Worm (Caenorhabditis elegans) whole organism, late embryonic: ENCODE results near the gene Y75B8A.25.

Source experiments
- C08G9.2 ChIP-seq: sonication (generic microtip); optimal IDR thresholded peaks from 2 replicates; lab custom pipeline; 2016; ENCODE audit warnings: mild to moderate bottlenecking, missing genetic modification characterization, moderate library complexity, missing compliant biosample characterization
- C38D4.7 ChIP-seq: fragments of 200-800 bp; sonication (Bioruptor generic); optimal IDR thresholded peaks from 2 replicates; lab custom pipeline; 2018; ENCODE audit warnings: mild to moderate bottlenecking, missing genetic modification characterization, moderate library complexity, missing compliant biosample characterization
- F13H6.1 ChIP-seq: sonication (generic microtip); optimal IDR thresholded peaks from 2 replicates; lab custom pipeline; 2016; ENCODE audit warnings: missing genetic modification characterization, missing compliant biosample characterization
- K02D7.2 ChIP-seq: sonication (generic microtip); optimal IDR thresholded peaks from 2 replicates; lab custom pipeline; 2017; ENCODE audit warnings: mild to moderate bottlenecking, missing genetic modification characterization, missing compliant biosample characterization
- K09A11.1 ChIP-seq: sonication (generic microtip); optimal IDR thresholded peaks from 2 replicates; lab custom pipeline; 2017; ENCODE audit warnings: antibody characterized with exemption, mild to moderate bottlenecking, missing genetic modification characterization, missing compliant biosample characterization; ENCODE audit not compliant: insufficient read depth
- Y22D7AL.16 ChIP-seq: sonication (generic microtip); optimal IDR thresholded peaks from 2 replicates; lab custom pipeline; 2016; ENCODE audit warnings: missing genetic modification characterization, missing compliant biosample characterization
- ahr-1 ChIP-seq: sonication (generic microtip); optimal IDR thresholded peaks from 2 replicates; lab custom pipeline; 2016; ENCODE audit warnings: missing genetic modification characterization, missing compliant biosample characterization
- ama-1 ChIP-seq: fragments of 150-350 bp; optimal IDR thresholded peaks from 2 replicates; lab custom pipeline; 2014
- ceh-14 ChIP-seq: sonication (generic microtip); optimal IDR thresholded peaks from 2 replicates; lab custom pipeline; 2016; ENCODE audit warnings: missing genotype, missing genetic modification characterization, missing compliant biosample characterization
- ceh-18 ChIP-seq: sonication (generic microtip); optimal IDR thresholded peaks from 2 replicates; lab custom pipeline; 2016; ENCODE audit warnings: missing genetic modification characterization, missing compliant biosample characterization
- ceh-2 ChIP-seq: sonication (generic microtip); optimal IDR thresholded peaks from 2 replicates; lab custom pipeline; 2016; ENCODE audit warnings: missing genotype, missing genetic modification characterization, missing compliant biosample characterization
- ceh-22 ChIP-seq: sonication (generic microtip); optimal IDR thresholded peaks from 2 replicates; lab custom pipeline; 2017; ENCODE audit warnings: missing biosample characterization, missing genetic modification characterization
- ceh-24 ChIP-seq: sonication (generic microtip); optimal IDR thresholded peaks from 2 replicates; lab custom pipeline; 2016; ENCODE audit warnings: mild to moderate bottlenecking, missing genetic modification characterization, missing compliant biosample characterization
- ceh-30 ChIP-seq: fragments of 150-350 bp; optimal IDR thresholded peaks from 2 replicates; lab custom pipeline; 2014; ENCODE audit warnings: missing biosample characterization, missing genetic modification characterization
- ceh-31 ChIP-seq: sonication (generic microtip); optimal IDR thresholded peaks from 2 replicates; lab custom pipeline; 2016; ENCODE audit warnings: missing genetic modification characterization, missing compliant biosample characterization
- ceh-34 ChIP-seq: sonication (generic microtip); optimal IDR thresholded peaks from 2 replicates; lab custom pipeline; 2016; ENCODE audit warnings: mild to moderate bottlenecking, missing genetic modification characterization, missing compliant biosample characterization
- ceh-48 ChIP-seq: sonication (generic microtip); optimal IDR thresholded peaks from 2 replicates; lab custom pipeline; 2016; ENCODE audit warnings: missing genetic modification characterization, inconsistent platforms, missing compliant biosample characterization
- dmd-4 ChIP-seq: sonication (generic microtip); optimal IDR thresholded peaks from 2 replicates; lab custom pipeline; 2016; ENCODE audit warnings: borderline replicate concordance, missing genetic modification characterization, missing compliant biosample characterization
- dve-1 ChIP-seq: sonication (generic microtip); optimal IDR thresholded peaks from 2 replicates; lab custom pipeline; 2017; ENCODE audit warnings: antibody characterized with exemption, mild to moderate bottlenecking, missing genetic modification characterization, missing compliant biosample characterization
- elt-2 ChIP-seq: sonication (generic microtip); optimal IDR thresholded peaks from 2 replicates; lab custom pipeline; 2016; ENCODE audit warnings: missing genetic modification reagents, missing genetic modification characterization, missing compliant biosample characterization
- ets-4 ChIP-seq: sonication (generic microtip); optimal IDR thresholded peaks from 2 replicates; lab custom pipeline; 2016; ENCODE audit warnings: missing genetic modification characterization, missing compliant biosample characterization
- eyg-1 ChIP-seq: sonication (generic microtip); optimal IDR thresholded peaks from 2 replicates; lab custom pipeline; 2016; ENCODE audit warnings: missing genotype, missing genetic modification characterization, missing compliant biosample characterization
- fkh-6 ChIP-seq: sonication (generic microtip); optimal IDR thresholded peaks from 2 replicates; lab custom pipeline; 2016; ENCODE audit warnings: missing genetic modification characterization, missing compliant biosample characterization
- gmeb-2 ChIP-seq: sonication (generic microtip); optimal IDR thresholded peaks from 2 replicates; lab custom pipeline; 2016; ENCODE audit warnings: missing genetic modification characterization, inconsistent platforms, missing compliant biosample characterization
- hlh-13 ChIP-seq: fragments of 200-800 bp; sonication (Bioruptor generic); optimal IDR thresholded peaks from 2 replicates; lab custom pipeline; 2018; ENCODE audit warnings: mild to moderate bottlenecking, missing genetic modification characterization, missing compliant biosample characterization
- hlh-15 ChIP-seq: sonication (generic microtip); optimal IDR thresholded peaks from 2 replicates; lab custom pipeline; 2016; ENCODE audit warnings: missing genetic modification characterization, missing compliant biosample characterization
- hlh-6 ChIP-seq: sonication (generic microtip); optimal IDR thresholded peaks from 2 replicates; lab custom pipeline; 2016; ENCODE audit warnings: missing genotype, missing genetic modification characterization, missing compliant biosample characterization
- hlh-8 ChIP-seq: sonication (generic microtip); optimal IDR thresholded peaks from 2 replicates; lab custom pipeline; 2016; ENCODE audit warnings: missing genotype, missing genetic modification characterization, missing compliant biosample characterization
- lim-6 ChIP-seq: sonication (generic microtip); optimal IDR thresholded peaks from 2 replicates; lab custom pipeline; 2016; ENCODE audit warnings: missing genetic modification characterization, missing compliant biosample characterization
- lin-11 ChIP-seq: fragments of 200-800 bp; sonication (Bioruptor generic); optimal IDR thresholded peaks from 2 replicates; lab custom pipeline; 2018; ENCODE audit warnings: mild to moderate bottlenecking, missing genetic modification characterization, missing compliant biosample characterization
- madf-2 ChIP-seq: sonication (generic microtip); optimal IDR thresholded peaks from 2 replicates; lab custom pipeline; 2017; ENCODE audit warnings: missing genetic modification characterization, missing compliant biosample characterization
- mec-3 ChIP-seq: sonication (generic microtip); optimal IDR thresholded peaks from 2 replicates; lab custom pipeline; 2016; ENCODE audit warnings: borderline replicate concordance, missing genetic modification characterization, missing compliant biosample characterization
- nfya-1 ChIP-seq: sonication (generic microtip); optimal IDR thresholded peaks from 2 replicates; lab custom pipeline; 2017; ENCODE audit warnings: missing genetic modification characterization, mild to moderate bottlenecking, missing compliant biosample characterization, antibody characterized with exemption, moderate library complexity
- odd-2 ChIP-seq: sonication (generic microtip); optimal IDR thresholded peaks from 2 replicates; lab custom pipeline; 2017; ENCODE audit warnings: antibody characterized with exemption, mild to moderate bottlenecking, missing genetic modification characterization, missing compliant biosample characterization
- pat-9 ChIP-seq: fragments of 200-800 bp; sonication (Bioruptor generic); optimal IDR thresholded peaks from 2 replicates; lab custom pipeline; 2018; ENCODE audit warnings: mild to moderate bottlenecking, missing genetic modification characterization, moderate library complexity, missing compliant biosample characterization
- pha-2 ChIP-seq: sonication (generic microtip); optimal IDR thresholded peaks from 2 replicates; lab custom pipeline; 2017; ENCODE audit warnings: mild to moderate bottlenecking, missing genetic modification characterization, missing compliant biosample characterization
- pqm-1 ChIP-seq: sonication (generic microtip); optimal IDR thresholded peaks from 2 replicates; lab custom pipeline; 2016; ENCODE audit warnings: missing genetic modification characterization, missing compliant biosample characterization
- pros-1 ChIP-seq: fragments of 150-350 bp; optimal IDR thresholded peaks from 2 replicates; lab custom pipeline; 2014; ENCODE audit warnings: missing biosample characterization, missing genetic modification reagents, missing genetic modification characterization
- ref-2 ChIP-seq: sonication (generic microtip); optimal IDR thresholded peaks from 2 replicates; lab custom pipeline; 2016; ENCODE audit warnings: missing genetic modification characterization, missing compliant biosample characterization
- rnt-1 ChIP-seq: sonication (generic microtip); optimal IDR thresholded peaks from 2 replicates; lab custom pipeline; 2016; ENCODE audit warnings: missing genetic modification characterization, missing compliant biosample characterization
- sdc-2 ChIP-seq: sonication (generic microtip); optimal IDR thresholded peaks from 2 replicates; lab custom pipeline; 2016; ENCODE audit warnings: missing genotype, missing genetic modification characterization, missing compliant biosample characterization
- sox-2 ChIP-seq: fragments of 200-800 bp; sonication (Bioruptor generic); IDR thresholded peaks from 2 replicates; pipeline ENCODE4 v1.3.6; 2022; ENCODE audit warnings: missing genetic modification reagents, missing genetic modification characterization, missing compliant biosample characterization
- syd-9 ChIP-seq: sonication (generic microtip); optimal IDR thresholded peaks from 2 replicates; lab custom pipeline; 2016; ENCODE audit warnings: mild to moderate bottlenecking, missing genetic modification characterization, moderate library complexity, missing compliant biosample characterization
- tbx-2 ChIP-seq: sonication (generic microtip); optimal IDR thresholded peaks from 2 replicates; lab custom pipeline; 2016; ENCODE audit warnings: missing genetic modification characterization, missing compliant biosample characterization
- tbx-7 ChIP-seq: sonication (generic microtip); optimal IDR thresholded peaks from 2 replicates; lab custom pipeline; 2016; ENCODE audit warnings: missing genotype, missing genetic modification characterization, missing compliant biosample characterization
- ttx-3 ChIP-seq: sonication (generic microtip); optimal IDR thresholded peaks from 2 replicates; lab custom pipeline; 2016; ENCODE audit warnings: missing genetic modification reagents, missing genetic modification characterization, missing compliant biosample characterization
- unc-3 ChIP-seq, 2 experiments: fragments of 200-800 bp in 1 of 2; sonication (Bioruptor generic) in 1 of 2; sonication (generic microtip) in 1 of 2; conservative IDR thresholded peaks in 1 of 2; optimal IDR thresholded peaks in 1 of 2; 2 replicates each; pipeline versions ENCODE4 v1.3.6 to Lab custom; 2016 to 2022; ENCODE audit warnings: missing compliant biosample characterization in 2 of 2, missing genetic modification characterization in 2 of 2, missing genetic modification reagents in 1 of 2
- unc-42 ChIP-seq: sonication (generic microtip); optimal IDR thresholded peaks from 2 replicates; lab custom pipeline; 2016; ENCODE audit warnings: missing genotype, missing genetic modification characterization, missing compliant biosample characterization
- unc-86 ChIP-seq: sonication (generic microtip); optimal IDR thresholded peaks from 2 replicates; lab custom pipeline; 2016; ENCODE audit warnings: missing genetic modification characterization, missing compliant biosample characterization
- zip-5 ChIP-seq: sonication (generic microtip); optimal IDR thresholded peaks from 2 replicates; lab custom pipeline; 2016; ENCODE audit warnings: missing genetic modification characterization, missing compliant biosample characterization
- ztf-16 ChIP-seq: sonication (generic microtip); optimal IDR thresholded peaks from 2 replicates; lab custom pipeline; 2017; ENCODE audit warnings: missing genetic modification characterization, missing compliant biosample characterization

Gene Y75B8A.25

DNA sequence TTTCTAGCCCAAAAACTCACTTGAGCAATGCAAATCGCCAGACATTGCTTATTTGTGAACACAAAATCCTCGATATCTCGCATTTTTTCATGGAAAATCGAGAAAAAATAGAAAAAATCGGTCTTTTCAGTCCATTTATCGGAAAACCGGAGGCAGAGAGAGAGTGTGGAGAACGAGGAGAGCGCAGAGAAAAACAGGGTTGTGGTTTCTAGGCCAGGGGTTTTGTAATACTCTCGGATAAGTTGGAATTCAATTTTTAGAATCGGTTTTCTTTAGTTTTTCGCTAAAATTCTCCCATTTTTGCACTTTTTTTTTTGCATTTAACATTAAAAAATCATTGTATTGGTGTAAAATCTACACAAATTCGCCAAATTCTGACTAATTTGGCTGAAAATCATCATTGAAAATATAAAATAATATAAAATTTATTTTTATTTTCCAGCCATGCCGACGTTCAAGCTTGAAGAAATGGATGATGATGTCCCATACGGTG lies at the start of gene Y75B8A.25, which contains the start of gene Y75B8A.24:
Gene Y75B8A.25 (plus strand): TSS at position 443 of the 493 bp plus-strand sequence.
Gene Y75B8A.24 (minus strand): TSS at position 155 of the 493 bp plus-strand sequence.
- TF ChIP-seq hlh-8 (tag; lab: Kevin White, UChicago) (peak; percentile 48), gmeb-2 (tag; lab: Kevin White, UChicago) (no peak), ceh-14 (no peak), fkh-6 (peak; percentile 18), ceh-2 (tag; lab: Kevin White, UChicago) (peak; percentile 71), ztf-16 (no peak), C08G9.2 (tag; lab: Kevin White, UChicago) (peak; percentile 88), pros-1 (tag; lab: Kevin White, UChicago) (no peak), syd-9 (tag; lab: Kevin White, UChicago) (no peak), K09A11.1 (tag; lab: Kevin White, UChicago) (no peak), odd-2 (tag; lab: Kevin White, UChicago) (no peak), ama-1 (lab: Kevin White, UChicago) (no peak), hlh-15 (tag; lab: Kevin White, UChicago) (no peak), ceh-18 (no peak), ttx-3 (tag; lab: Kevin White, UChicago) (no peak), ceh-34 (tag; lab: Kevin White, UChicago) (no peak), F13H6.1 (tag; lab: Kevin White, UChicago) (no peak), ceh-22 (no peak), K02D7.2 (tag; lab: Kevin White, UChicago) (no peak), elt-2 (no peak), Y22D7AL.16 (tag; lab: Kevin White, UChicago) (no peak), dve-1 (no peak), C38D4.7 (no peak), tbx-2 (tag; lab: Kevin White, UChicago) (peak; percentile 78), ceh-31 (tag; lab: Kevin White, UChicago) (peak; percentile 89), tbx-7 (tag; lab: Kevin White, UChicago) (peak; percentile 65), nfya-1 (tag; lab: Kevin White, UChicago) (peak; percentile 42), sox-2 (GFP tag; lab: Robert Waterston, UW) (no peak), rnt-1 (tag; lab: Kevin White, UChicago) (peak; percentile 47), eyg-1 (no peak), dmd-4 (tag; lab: Kevin White, UChicago) (no peak), hlh-6 (tag; lab: Kevin White, UChicago) (no peak), pqm-1 (no peak), sdc-2 (tag; lab: Kevin White, UChicago) (no peak), ceh-30 (tag; lab: Kevin White, UChicago) (no peak), lim-6 (peak; percentile 29), ceh-24 (tag; lab: Kevin White, UChicago) (no peak), unc-42 (tag; lab: Kevin White, UChicago) (peak; percentile 31), zip-5 (tag; lab: Kevin White, UChicago) (peak; percentile 27), ahr-1 (tag; lab: Kevin White, UChicago) (no peak), pat-9 (no peak), ets-4 (peak; percentile 85), mec-3 (tag; lab: Kevin White, UChicago) (peak; percentile 10), madf-2 (tag; lab: Kevin White, UChicago) (no peak), unc-3 (GFP tag; conservative IDR thresholded peaks at IDR 0.05; lab: Robert Waterston, UW) (no peak), unc-3 (tag; optimal IDR thresholded peaks at IDR 0.05; lab: Kevin White, UChicago) (no peak), ceh-48 (tag; lab: Kevin White, UChicago) (no peak), hlh-13 (GFP tag; lab: Kevin White, UChicago) (no peak), pha-2 (tag; lab: Kevin White, UChicago) (no peak), lin-11 (tag; lab: Kevin White, UChicago) (no peak), unc-86 (tag; lab: Kevin White, UChicago) (no peak), ref-2 (peak; percentile 55)
